Fruit fly (Drosophila melanogaster) whole organism, wandering third instar larva: ENCODE measurements around the gene mRpL2.

Experiments
- Abd-B ChIP-seq: fragments of >200 bp; optimal IDR thresholded peaks from 2 replicates; lab custom pipeline; 2017; ENCODE audit warnings: missing biosample characterization, missing genetic modification characterization
- CG32264 ChIP-seq: fragments of 200-800 bp; sonication (Bioruptor generic); optimal IDR thresholded peaks from 2 replicates; lab custom pipeline; 2016; ENCODE audit warnings: missing biosample characterization, missing genetic modification characterization
- CG9705 ChIP-seq: fragments of 200-800 bp; sonication (Bioruptor generic); optimal IDR thresholded peaks from 2 replicates; lab custom pipeline; 2018; ENCODE audit warnings: missing biosample characterization, mild to moderate bottlenecking, missing genetic modification characterization
- CrebA ChIP-seq: fragments of 200-800 bp; sonication (Bioruptor generic); optimal IDR thresholded peaks from 2 replicates; lab custom pipeline; 2016; ENCODE audit warnings: missing biosample characterization, mild to moderate bottlenecking, missing genetic modification characterization, borderline replicate concordance
- Dfd ChIP-seq: fragments of >200 bp; optimal IDR thresholded peaks from 2 replicates; lab custom pipeline; 2017; ENCODE audit warnings: missing biosample characterization, missing genetic modification characterization
- Dif ChIP-seq: fragments of 200-275, 200-300 bp; sonication (Bioruptor generic); optimal IDR thresholded peaks from 2 replicates; lab custom pipeline; 2018; ENCODE audit warnings: missing biosample characterization, missing genetic modification characterization; ENCODE audit not compliant: partially characterized antibody
- GATAd ChIP-seq: sonication (Bioruptor generic); optimal IDR thresholded peaks from 2 replicates; lab custom pipeline; 2016; ENCODE audit warnings: missing biosample characterization, missing genetic modification characterization
- HLH106 ChIP-seq: fragments of 200-800 bp; optimal IDR thresholded peaks from 3 replicates; lab custom pipeline; 2019; ENCODE audit warnings: missing biosample characterization, mild to moderate bottlenecking, missing genetic modification characterization, moderate library complexity
- Hnf4 ChIP-seq: fragments of 200-800 bp; sonication (Bioruptor generic); optimal IDR thresholded peaks from 2 replicates; lab custom pipeline; 2016; ENCODE audit warnings: missing biosample characterization, mild to moderate bottlenecking, missing genetic modification characterization
- Hr78 ChIP-seq: fragments of >200 bp; optimal IDR thresholded peaks from 2 replicates; lab custom pipeline; 2017; ENCODE audit warnings: missing biosample characterization, missing genetic modification characterization
- Hr83 ChIP-seq: fragments of 200-300 bp; sonication (Bioruptor generic); optimal IDR thresholded peaks from 2 replicates; lab custom pipeline; 2016; ENCODE audit warnings: missing biosample characterization, mild to moderate bottlenecking, missing genetic modification characterization, moderate library complexity; ENCODE audit not compliant: poor library complexity, severe bottlenecking
- Jra ChIP-seq: sonication (Bioruptor generic); optimal IDR thresholded peaks from 2 replicates; lab custom pipeline; 2016; ENCODE audit warnings: missing biosample characterization, missing genetic modification characterization
- Mio ChIP-seq: sonication (Bioruptor generic); optimal IDR thresholded peaks from 2 replicates; lab custom pipeline; 2016; ENCODE audit warnings: missing biosample characterization, missing genetic modification characterization
- Myc ChIP-seq: fragments of >200 bp; optimal IDR thresholded peaks from 2 replicates; lab custom pipeline; 2017
- N ChIP-seq: fragments of >200 bp; optimal IDR thresholded peaks from 2 replicates; lab custom pipeline; 2018; ENCODE audit warnings: missing biosample characterization, missing external identifiers, missing genetic modification characterization
- OdsH ChIP-seq: fragments of 200-800 bp; sonication (Bioruptor generic); optimal IDR thresholded peaks from 2 replicates; lab custom pipeline; 2016; ENCODE audit warnings: missing biosample characterization, mild to moderate bottlenecking, missing genetic modification characterization
- Rel ChIP-seq, 2 experiments: fragments of 200-800 bp; sonication (Bioruptor generic) in 1 of 2; optimal IDR thresholded peaks; 2 replicates in 1 of 2; 3 replicates in 1 of 2; lab custom pipeline; 2016 to 2019; ENCODE audit warnings: mild to moderate bottlenecking in 2 of 2, missing biosample characterization in 2 of 2, missing genetic modification characterization in 2 of 2, moderate library complexity in 1 of 2
- Sp1 ChIP-seq: fragments of 200-800 bp; sonication (Bioruptor generic); optimal IDR thresholded peaks from 3 replicates; lab custom pipeline; 2019; ENCODE audit warnings: missing biosample characterization, mild to moderate bottlenecking, missing genetic modification characterization, moderate library complexity
- Vsx2 ChIP-seq: fragments of 200-300, 225-300 bp; sonication (Bioruptor generic); optimal IDR thresholded peaks from 2 replicates; lab custom pipeline; 2018; ENCODE audit warnings: missing biosample characterization, missing genetic modification characterization; ENCODE audit not compliant: partially characterized antibody
- br ChIP-seq: fragments of 200-800 bp; sonication (Bioruptor generic); optimal IDR thresholded peaks from 2 replicates; lab custom pipeline; 2016; ENCODE audit warnings: missing biosample characterization, missing genetic modification characterization
- brk ChIP-seq: fragments of 200-800 bp; sonication (Bioruptor generic); optimal IDR thresholded peaks from 2 replicates; lab custom pipeline; 2016; ENCODE audit warnings: missing biosample characterization, mild to moderate bottlenecking, missing genetic modification characterization
- dl ChIP-seq, 2 experiments: fragments of 175-275, 200-275 bp in 1 of 2; fragments of 200-275 bp in 1 of 2; sonication (Bioruptor generic); optimal IDR thresholded peaks; lab custom pipeline; 2018; ENCODE audit warnings: mild to moderate bottlenecking in 2 of 2, missing biosample characterization in 2 of 2, missing genetic modification characterization in 2 of 2, moderate library complexity in 2 of 2; ENCODE audit not compliant: partially characterized antibody in 2 of 2, insufficient read depth in 1 of 2
- dmrt93B ChIP-seq: fragments of 200-800 bp; sonication (Bioruptor generic); optimal IDR thresholded peaks from 2 replicates; lab custom pipeline; 2018; ENCODE audit warnings: missing biosample characterization, mild to moderate bottlenecking, missing genetic modification characterization
- dsf ChIP-seq: sonication (Bioruptor generic); optimal IDR thresholded peaks from 2 replicates; lab custom pipeline; 2016; ENCODE audit warnings: missing biosample characterization, missing genetic modification characterization, borderline replicate concordance
- ey ChIP-seq: fragments of 200-800 bp; sonication (Bioruptor generic); optimal IDR thresholded peaks from 2 replicates; lab custom pipeline; 2016; ENCODE audit warnings: missing biosample characterization, missing genetic modification characterization
- foxo ChIP-seq, 2 experiments: fragments of 200-800 bp; sonication (Bioruptor generic); optimal IDR thresholded peaks; 2 replicates in 1 of 2; 3 replicates in 1 of 2; lab custom pipeline; 2016 to 2017; ENCODE audit warnings: missing biosample characterization in 2 of 2, missing genetic modification characterization in 2 of 2
- fru ChIP-seq: fragments of 200-800 bp; sonication (Bioruptor generic); optimal IDR thresholded peaks from 3 replicates; lab custom pipeline; 2016; ENCODE audit warnings: missing biosample characterization, mild to moderate bottlenecking, missing genetic modification characterization
- h ChIP-seq: fragments of 200-800 bp; sonication (Bioruptor generic); optimal IDR thresholded peaks from 3 replicates; lab custom pipeline; 2016; ENCODE audit warnings: missing biosample characterization, mild to moderate bottlenecking, missing genetic modification characterization
- jim ChIP-seq: fragments of 175-275, 200-325 bp; sonication (Bioruptor generic); optimal IDR thresholded peaks from 2 replicates; lab custom pipeline; 2016; ENCODE audit warnings: missing biosample characterization, mild to moderate bottlenecking, missing genetic modification characterization
- lola ChIP-seq: fragments of >200 bp; optimal IDR thresholded peaks from 2 replicates; lab custom pipeline; 2017; ENCODE audit warnings: missing biosample characterization, missing genetic modification characterization
- pan ChIP-seq: fragments of >200 bp; optimal IDR thresholded peaks from 2 replicates; lab custom pipeline; 2017
- psq ChIP-seq: fragments of 200-800 bp; sonication (Bioruptor generic); optimal IDR thresholded peaks from 3 replicates; lab custom pipeline; 2017; ENCODE audit warnings: missing biosample characterization, mild to moderate bottlenecking, missing genetic modification characterization, moderate library complexity
- rgr ChIP-seq: fragments of 200-800 bp; sonication (Bioruptor generic); optimal IDR thresholded peaks from 3 replicates; lab custom pipeline; 2016; ENCODE audit warnings: missing biosample characterization, mild to moderate bottlenecking, missing genetic modification characterization
- sage ChIP-seq: fragments of 200-800 bp; sonication (Bioruptor generic); optimal IDR thresholded peaks from 2 replicates; lab custom pipeline; 2016; ENCODE audit warnings: missing biosample characterization, mild to moderate bottlenecking, missing genetic modification characterization
- sv ChIP-seq: fragments of 200-800 bp; sonication (Bioruptor generic); optimal IDR thresholded peaks from 3 replicates; lab custom pipeline; 2016; ENCODE audit warnings: missing biosample characterization, missing genetic modification characterization
- tai ChIP-seq: sonication (Bioruptor generic); optimal IDR thresholded peaks from 2 replicates; lab custom pipeline; 2016; ENCODE audit warnings: missing biosample characterization, missing genetic modification characterization
- usp ChIP-seq: fragments of >200 bp; optimal IDR thresholded peaks from 2 replicates; lab custom pipeline; 2017; ENCODE audit warnings: missing biosample characterization, missing genetic modification characterization
- woc ChIP-seq: sonication (Bioruptor generic); optimal IDR thresholded peaks from 2 replicates; lab custom pipeline; 2016; ENCODE audit warnings: missing biosample characterization, mild to moderate bottlenecking, missing genetic modification characterization

Gene mRpL2

DNA sequence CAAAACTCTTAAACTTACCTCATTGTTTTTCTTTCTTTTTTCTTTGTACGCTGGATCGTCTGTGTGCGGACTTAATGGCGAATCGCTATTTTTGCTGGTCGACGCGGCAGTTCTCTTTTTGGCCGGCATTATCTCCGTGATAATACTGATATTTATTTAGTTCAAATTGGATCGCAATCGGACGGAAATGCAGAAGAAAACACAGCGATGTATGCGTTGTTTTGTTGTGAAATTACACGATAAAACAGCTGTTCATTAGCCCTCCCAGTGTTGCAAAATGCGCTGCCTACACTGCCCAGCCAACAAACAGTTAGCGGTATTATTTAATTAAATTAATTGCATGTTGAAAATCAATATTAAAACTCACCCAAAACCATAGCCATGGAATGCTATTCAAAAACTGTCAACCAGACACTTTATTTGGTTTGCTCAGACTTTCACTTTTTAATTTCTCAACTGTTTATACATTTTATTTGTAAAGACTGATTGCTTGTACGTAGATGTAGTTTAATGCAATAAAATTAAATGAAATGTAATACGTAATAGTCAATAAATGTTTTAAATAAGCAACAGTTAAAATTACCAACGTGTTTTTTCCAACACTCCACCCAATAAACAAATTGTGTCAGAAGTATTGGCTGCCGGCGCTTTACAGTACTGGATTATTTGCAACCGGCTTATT is 22.5 kb upstream of the mRpL2 start, which contains the start of the genes Irbp18 and APP-BP1:
Gene Irbp18 (minus strand): TSS at position 205 of the 682 bp plus-strand sequence.
Gene APP-BP1 (plus strand): TSS at position 431 of the 682 bp plus-strand sequence.
- peak; percentile 93 for TF ChIP-seq Sp1 (GFP tag; lab: Kevin White, UChicago)
- peak; percentile 96 for TF ChIP-seq h (GFP tag; lab: Kevin White, UChicago)
- no peak for TF ChIP-seq dl (GFP tag; optimal IDR thresholded peaks at IDR 0.05; lab: Kevin White, UChicago; ENCODE audit: insufficient read depth in 1 of 2, partially characterized antibody in 2 of 2)
- TF ChIP-seq psq (GFP tag; lab: Kevin White, UChicago), result peak; percentile 91
- TF ChIP-seq Hr78, result no peak
- no peak for TF ChIP-seq Abd-B (GFP tag; lab: Kevin White, UChicago)
- no peak for TF ChIP-seq Dfd (GFP tag; lab: Kevin White, UChicago)
- TF ChIP-seq dsf (GFP tag; lab: Kevin White, UChicago), result peak; percentile 80
- TF ChIP-seq Hr83, result peak; percentile 82
- TF ChIP-seq Jra (GFP tag; lab: Kevin White, UChicago), result peak; percentile 93
- TF ChIP-seq jim, result no peak
- TF ChIP-seq Mio (GFP tag; lab: Kevin White, UChicago), result peak; percentile 39
- TF ChIP-seq CG32264 (GFP tag; lab: Kevin White, UChicago), result peak; percentile 88
- peak; percentile 70 for TF ChIP-seq Rel (GFP tag; optimal IDR thresholded peaks at IDR 0.05; lab: Kevin White, UChicago)
- TF ChIP-seq Rel (tag; optimal IDR thresholded peaks at IDR 0.05; lab: Kevin White, UChicago), result peak; percentile 71
- TF ChIP-seq Myc (lab: Kevin White, UChicago), result peak; percentile 47
- TF ChIP-seq pan (lab: Kevin White, UChicago), result no peak
- TF ChIP-seq CrebA (GFP tag; lab: Kevin White, UChicago), result no peak
- no peak for TF ChIP-seq usp
- TF ChIP-seq brk, result peak; percentile 88
- TF ChIP-seq HLH106 (tag; lab: Kevin White, UChicago), result peak; percentile 92
- no peak for TF ChIP-seq Dif
- no peak for TF ChIP-seq Vsx2 (GFP tag; lab: Kevin White, UChicago)
- peak; percentile 86 for TF ChIP-seq dmrt93B (GFP tag; lab: Kevin White, UChicago)
- no peak for TF ChIP-seq lola (GFP tag; lab: Kevin White, UChicago)
- TF ChIP-seq tai (GFP tag; lab: Kevin White, UChicago), result peak; percentile 93
- TF ChIP-seq CG9705 (GFP tag; lab: Kevin White, UChicago), result peak; percentile 85
- no peak for TF ChIP-seq N (GFP tag; lab: Kevin White, UChicago)
- peak; percentile 95 for TF ChIP-seq rgr
- TF ChIP-seq fru (GFP tag; lab: Kevin White, UChicago), result peak; percentile 96
- peak; percentile 79 to 96 for TF ChIP-seq foxo (GFP tag; optimal IDR thresholded peaks at IDR 0.05; lab: Kevin White, UChicago)
- peak; percentile 92 for TF ChIP-seq Hnf4
- TF ChIP-seq sv, result peak; percentile 97
- peak; percentile 89 for TF ChIP-seq woc (GFP tag; lab: Kevin White, UChicago)
- TF ChIP-seq sage (GFP tag; lab: Kevin White, UChicago), result peak; percentile 87
- peak; percentile 95 for TF ChIP-seq br (GFP tag; lab: Kevin White, UChicago)
- TF ChIP-seq OdsH (GFP tag; lab: Kevin White, UChicago), result peak; percentile 94
- peak; percentile 81 for TF ChIP-seq GATAd (GFP tag; lab: Kevin White, UChicago)
- peak; percentile 95 for TF ChIP-seq ey (GFP tag; lab: Kevin White, UChicago)
- TF ChIP-seq, all 38 proteins: peak for 26

DNA sequence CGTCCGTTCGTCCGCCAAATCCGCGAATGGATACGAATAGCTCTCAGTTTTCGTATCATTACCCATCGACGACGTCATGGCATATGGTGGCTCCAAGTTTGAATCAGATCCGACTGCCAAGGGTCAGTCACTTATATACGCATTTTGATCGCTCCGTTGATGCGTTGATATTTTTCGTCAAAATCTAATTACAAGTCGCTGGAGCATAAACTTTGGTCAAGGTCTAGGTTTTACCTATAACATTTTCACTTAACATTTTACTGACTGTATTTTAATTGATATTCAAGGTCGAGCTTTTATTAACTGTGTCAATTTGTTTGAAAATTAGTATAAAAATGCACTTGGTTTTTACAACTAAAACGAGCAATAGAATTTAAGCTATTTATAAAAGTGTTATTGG is 19.0 kb upstream of the mRpL2 start, which contains the start of gene Elo68beta:
Gene Elo68beta (minus strand): TSS at position 101 of the 400 bp plus-strand sequence.
- TF ChIP-seq br (GFP tag; lab: Kevin White, UChicago), result no peak
- TF ChIP-seq CG9705 (GFP tag; lab: Kevin White, UChicago), result no peak
